Worm (Caenorhabditis elegans): ENCODE data around the gene ugt-38.
A peak's percentile ranks its signal among the peaks of the same experiment; 100 is the strongest.

- no peak for TF ChIP-seq ccch-3 (GFP tag; optimal IDR thresholded peaks at IDR 0.05)
- no peak for TF ChIP-seq ama-1 (optimal IDR thresholded peaks at IDR 0.05)
- no peak for TF ChIP-seq ama-1 (GFP tag; optimal IDR thresholded peaks at IDR 0.05)
- peak; percentile 84 for TF ChIP-seq pha-4 (tag; optimal IDR thresholded peaks at IDR 0.05)
- TF ChIP-seq ztf-26 (tag; optimal IDR thresholded peaks at IDR 0.05) = peak; percentile 85
- peak; percentile 68 for TF ChIP-seq ZK185.1 (tag; optimal IDR thresholded peaks at IDR 0.05; ENCODE audit: poor library complexity, severe bottlenecking)
- 0 out of 2 replicates have a peak, but pooled peaks have one; percentile 53 for TF ChIP-seq B0019.2 (GFP tag; conservative IDR thresholded peaks at IDR 0.05)
- peak; percentile 77 for TF ChIP-seq xnd-1 (tag; optimal IDR thresholded peaks at IDR 0.05)
- TF ChIP-seq egrh-3 (GFP tag; IDR thresholded peaks at IDR 0.05) = peak; percentile 58
- peak; percentile 42 for TF ChIP-seq ets-4 (GFP tag; optimal IDR thresholded peaks at IDR 0.05)
- peak; percentile 13 for TF ChIP-seq unc-62 (GFP tag; optimal IDR thresholded peaks at IDR 0.05)
Observed at ce11 chrV:7196498-7196966, 49.3 kb upstream of the ugt-38 start, which contains the start of gene F09G2.2.
